Fruit fly (Drosophila melanogaster) whole organism, embryonic: ENCODE data around the gene yin.

ENCODE experiments used
- Adf1 ChIP-seq: fragments of 200-800 bp; sonication (Bioruptor generic); IDR thresholded peaks from 2 replicates; pipeline ENCODE4 v1.3.6; 2022; ENCODE audit warnings: missing biosample characterization, missing genetic modification characterization
- Aef1 ChIP-seq: fragments of 200-800 bp; sonication (Bioruptor generic); IDR thresholded peaks from 3 replicates; pipeline ENCODE4 v1.3.6; 2022; ENCODE audit warnings: missing biosample characterization, missing genetic modification characterization
- B-H2 ChIP-seq: fragments of 200-800 bp; sonication (Bioruptor generic); optimal IDR thresholded peaks from 2 replicates; lab custom pipeline; 2018; ENCODE audit warnings: missing biosample characterization, mild to moderate bottlenecking, missing genetic modification characterization
- CG10565 ChIP-seq: fragments of 200-800 bp; sonication (Bioruptor generic); optimal IDR thresholded peaks from 3 replicates; lab custom pipeline; 2016; ENCODE audit warnings: missing biosample characterization, mild to moderate bottlenecking, missing genetic modification characterization
- CG11093 ChIP-seq: fragments of 200-800 bp; sonication (Bioruptor generic); IDR thresholded peaks from 3 replicates; pipeline ENCODE4 v1.3.6; 2022; ENCODE audit warnings: missing biosample characterization, missing genetic modification characterization
- CG11560 ChIP-seq: fragments of 200-800 bp; sonication (Bioruptor generic); IDR thresholded peaks from 3 replicates; pipeline ENCODE4 v1.3.6; 2022; ENCODE audit warnings: missing biosample characterization, missing genetic modification characterization
- CG13123 ChIP-seq: fragments of 200-800 bp; sonication (Bioruptor generic); optimal IDR thresholded peaks from 2 replicates; lab custom pipeline; 2016; ENCODE audit warnings: missing biosample characterization, missing genetic modification characterization
- CG13296 ChIP-seq: fragments of 200-800 bp; sonication (Bioruptor generic); optimal IDR thresholded peaks from 3 replicates; lab custom pipeline; 2018; ENCODE audit warnings: missing biosample characterization, mild to moderate bottlenecking, missing genetic modification characterization
- CG14710 ChIP-seq: fragments of 200-800 bp; sonication (Bioruptor generic); optimal IDR thresholded peaks from 3 replicates; lab custom pipeline; 2019; ENCODE audit warnings: missing biosample characterization, mild to moderate bottlenecking, missing genetic modification characterization, moderate library complexity
- CG1602 ChIP-seq: fragments of 200-800 bp; sonication (Bioruptor generic); optimal IDR thresholded peaks from 3 replicates; lab custom pipeline; 2016; ENCODE audit warnings: missing biosample characterization, missing genetic modification characterization
- CG17829 ChIP-seq: fragments of 200-800 bp; optimal IDR thresholded peaks from 2 replicates; lab custom pipeline; 2019; ENCODE audit warnings: missing biosample characterization, mild to moderate bottlenecking, missing genetic modification characterization, moderate library complexity
- CG34422 ChIP-seq: fragments of 200-800 bp; sonication (Bioruptor generic); IDR thresholded peaks from 3 replicates; pipeline ENCODE4 v1.3.6; 2022; ENCODE audit warnings: missing biosample characterization, missing genetic modification characterization
- CG3847 ChIP-seq: fragments of 200-800 bp; sonication (Bioruptor generic); IDR thresholded peaks from 2 replicates; pipeline ENCODE4 v1.3.6; 2022; ENCODE audit warnings: missing biosample characterization, missing genetic modification characterization
- CG3995 ChIP-seq: fragments of 200-800 bp; sonication (Bioruptor generic); optimal IDR thresholded peaks from 3 replicates; lab custom pipeline; 2016; ENCODE audit warnings: missing biosample characterization, missing genetic modification characterization
- CG4820 ChIP-seq: fragments of 200-800 bp; sonication (Bioruptor generic); optimal IDR thresholded peaks from 3 replicates; lab custom pipeline; 2016; ENCODE audit warnings: missing biosample characterization, missing genetic modification characterization
- CG6854 ChIP-seq: fragments of 200-800 bp; sonication (Bioruptor generic); optimal IDR thresholded peaks from 3 replicates; lab custom pipeline; 2017; ENCODE audit warnings: missing biosample characterization, mild to moderate bottlenecking, missing genetic modification characterization
- CG8765 ChIP-seq: fragments of 200-800 bp; sonication (Bioruptor generic); IDR thresholded peaks from 2 replicates; pipeline ENCODE4 v1.3.6; 2022; ENCODE audit warnings: missing biosample characterization, missing genetic modification characterization
- CkIIα-i1 ChIP-seq: fragments of 200-800 bp; sonication (Bioruptor generic); IDR thresholded peaks from 2 replicates; pipeline ENCODE4 v1.3.6; 2022; ENCODE audit warnings: missing biosample characterization, missing genetic modification characterization
- Dip2 ChIP-seq: fragments of 200-800 bp; sonication (Bioruptor generic); IDR thresholded peaks from 2 replicates; pipeline ENCODE4 v1.3.6; 2022; ENCODE audit warnings: missing biosample characterization, missing genetic modification characterization
- Dp ChIP-seq: fragments of 200-800 bp; sonication (Bioruptor generic); optimal IDR thresholded peaks from 2 replicates; lab custom pipeline; 2018; ENCODE audit warnings: missing biosample characterization, mild to moderate bottlenecking, missing genetic modification characterization, moderate library complexity
- ERR ChIP-seq: fragments of 200-800 bp; sonication (Bioruptor generic); optimal IDR thresholded peaks from 2 replicates; lab custom pipeline; 2016; ENCODE audit warnings: missing biosample characterization, missing genetic modification characterization
- H2.0 ChIP-seq: fragments of 200-800 bp; sonication (Bioruptor generic); IDR thresholded peaks from 2 replicates; pipeline ENCODE4 v1.3.6; 2022; ENCODE audit warnings: missing biosample characterization, missing genetic modification characterization
- Lhr ChIP-seq: fragments of 200-800 bp; sonication (Bioruptor generic); optimal IDR thresholded peaks from 3 replicates; lab custom pipeline; 2017; ENCODE audit warnings: mild to moderate bottlenecking, missing biosample characterization, missing genetic modification reagents, missing genetic modification characterization
- Lim3 ChIP-seq: fragments of 200-800 bp; sonication (Bioruptor generic); IDR thresholded peaks from 2 replicates; pipeline ENCODE4 v1.3.6; 2022; ENCODE audit warnings: missing biosample characterization, missing genetic modification characterization
- Optix ChIP-seq: fragments of 200-800 bp; sonication (Bioruptor generic); IDR thresholded peaks from 3 replicates; pipeline ENCODE4 v1.3.6; 2022; ENCODE audit warnings: missing biosample characterization, missing genetic modification characterization
- Poxn ChIP-seq: fragments of 200-800 bp; sonication (Bioruptor generic); IDR thresholded peaks from 2 replicates; pipeline ENCODE4 v1.3.6; 2022; ENCODE audit warnings: missing biosample characterization, missing genetic modification characterization
- bbx ChIP-seq: fragments of 200-800 bp; sonication (Bioruptor generic); IDR thresholded peaks from 2 replicates; pipeline ENCODE4 v1.3.6; 2022; ENCODE audit warnings: missing biosample characterization, missing genetic modification characterization; ENCODE audit not compliant: partially characterized antibody
- br ChIP-seq: fragments of >200 bp; optimal IDR thresholded peaks from 2 replicates; lab custom pipeline; 2017
- fd3F ChIP-seq: fragments of 200-800 bp; sonication (Bioruptor generic); optimal IDR thresholded peaks from 2 replicates; lab custom pipeline; 2018; ENCODE audit warnings: missing biosample characterization, mild to moderate bottlenecking, missing genetic modification characterization, moderate library complexity
- jing ChIP-seq: fragments of 200-800 bp; sonication (Bioruptor generic); optimal IDR thresholded peaks from 2 replicates; lab custom pipeline; 2018; ENCODE audit warnings: missing biosample characterization, mild to moderate bottlenecking, missing genetic modification characterization
- ken ChIP-seq: fragments of 200-800 bp; sonication (Bioruptor generic); IDR thresholded peaks from 3 replicates; pipeline ENCODE4 v1.3.6; 2022; ENCODE audit warnings: missing biosample characterization, missing genetic modification characterization
- salm ChIP-seq: fragments of 200-800 bp; sonication (Bioruptor generic); optimal IDR thresholded peaks from 2 replicates; lab custom pipeline; 2018; ENCODE audit warnings: missing biosample characterization, mild to moderate bottlenecking, missing genetic modification characterization
- sc ChIP-seq, 3 experiments: fragments of >200 bp in 2 of 3; fragments of 200-800 bp in 1 of 3; sonication (Bioruptor generic) in 1 of 3; optimal IDR thresholded peaks; 2 replicates in 2 of 3; 3 replicates in 1 of 3; lab custom pipeline; 2017; ENCODE audit warnings: mild to moderate bottlenecking in 1 of 3, missing biosample characterization in 1 of 3, missing genetic modification characterization in 1 of 3, missing genetic modification reagents in 1 of 3
- schlank ChIP-seq: fragments of 200-800 bp; sonication (Bioruptor generic); optimal IDR thresholded peaks from 2 replicates; lab custom pipeline; 2018; ENCODE audit warnings: missing biosample characterization, mild to moderate bottlenecking, missing genetic modification characterization
- sens ChIP-seq: fragments of 200-800 bp; sonication (Bioruptor generic); peaks from one replicate; lab custom pipeline; 2016; ENCODE audit warnings: missing biosample characterization, missing genetic modification characterization
- sim ChIP-seq: fragments of 200-800 bp; sonication (Bioruptor generic); IDR thresholded peaks from 2 replicates; pipeline ENCODE4 v1.3.6; 2022; ENCODE audit warnings: missing biosample characterization, missing genetic modification characterization
- sima ChIP-seq: fragments of 200-800 bp; sonication (Bioruptor generic); optimal IDR thresholded peaks from 2 replicates; lab custom pipeline; 2016; ENCODE audit warnings: missing biosample characterization, missing genetic modification characterization
- sug ChIP-seq: fragments of 200-800 bp; optimal IDR thresholded peaks from 2 replicates; lab custom pipeline; 2019; ENCODE audit warnings: missing biosample characterization, mild to moderate bottlenecking, missing genetic modification characterization, moderate library complexity
- zfh2 ChIP-seq: fragments of 200-800 bp; sonication (Bioruptor generic); optimal IDR thresholded peaks from 2 replicates; lab custom pipeline; 2016; ENCODE audit warnings: missing biosample characterization, missing genetic modification characterization

Gene yin

dm6 chrX:3868456-3869023 lies 3.2 kb downstream of the yin start, which contains the start of gene CG2930 (continued):
- TF ChIP-seq Optix (GFP tag; lab: Robert Waterston, UW) = peak; percentile 90
- peak; percentile 76 for TF ChIP-seq CG17829 (tag; lab: Kevin White, UChicago)
- peak; percentile 66 for TF ChIP-seq CG13123 (GFP tag; lab: Kevin White, UChicago)
- peak; percentile 35 for TF ChIP-seq CG10565 (GFP tag; lab: Kevin White, UChicago)
- TF ChIP-seq Adf1 = no peak
- no peak for TF ChIP-seq B-H2 (GFP tag; lab: Kevin White, UChicago)
- TF ChIP-seq Dp (GFP tag; lab: Kevin White, UChicago) = no peak
- peak; percentile 57; the same call in 1 of the 2 replicates for TF ChIP-seq CG8765
- no peak for TF ChIP-seq CG11560 (tag; lab: Robert Waterston, UW)
- TF ChIP-seq Aef1 (GFP tag; lab: Robert Waterston, UW) = peak; percentile 74
- 0 out of 2 replicates have a peak, but pooled peaks have one; percentile 53 for TF ChIP-seq CkIIα-i1 (GFP tag; lab: Robert Waterston, UW)
- peak; percentile 62; the same call in 1 of the 2 replicates for TF ChIP-seq Lim3 (GFP tag; lab: Robert Waterston, UW)
- TF ChIP-seq ken (GFP tag; lab: Robert Waterston, UW) = peak; percentile 90
- TF ChIP-seq CG6854 (GFP tag; lab: Kevin White, UChicago) = peak; percentile 52
- 0 out of 2 replicates have a peak, but pooled peaks have one; percentile 13 for TF ChIP-seq bbx (GFP tag; lab: Robert Waterston, UW)
- TF ChIP-seq Poxn = no peak
- no peak for TF ChIP-seq sc (optimal IDR thresholded peaks at IDR 0.05; lab: Kevin White, UChicago)
- TF ChIP-seq sc (GFP tag; optimal IDR thresholded peaks at IDR 0.05; lab: Kevin White, UChicago) = peak; percentile 84
- peak; percentile 16 for TF ChIP-seq schlank (tag; lab: Kevin White, UChicago)
- peak; percentile 77; the same call in 2 of the 3 replicates for TF ChIP-seq CG11093 (GFP tag; lab: Robert Waterston, UW)
- TF ChIP-seq Lhr = peak; percentile 63
- peak; percentile 83 for TF ChIP-seq CG1602
- no peak for TF ChIP-seq br (lab: Kevin White, UChicago)
- TF ChIP-seq salm (tag; lab: Kevin White, UChicago) = peak; percentile 78
- TF ChIP-seq CG34422 (GFP tag; lab: Robert Waterston, UW) = peak; percentile 92
- no peak for TF ChIP-seq zfh2
- peak; percentile 55 for TF ChIP-seq CG13296 (GFP tag; lab: Kevin White, UChicago)
- TF ChIP-seq H2.0 (GFP tag; lab: Robert Waterston, UW) = peak; percentile 87
- TF ChIP-seq sima (GFP tag; lab: Kevin White, UChicago) = peak; percentile 31
- TF ChIP-seq sug (tag; lab: Kevin White, UChicago) = no peak
- peak; percentile 38 for TF ChIP-seq fd3F
- peak; percentile 86 for TF ChIP-seq CG4820 (GFP tag; lab: Kevin White, UChicago)
- TF ChIP-seq Dip2 (GFP tag; lab: Robert Waterston, UW) = no peak
- no peak for TF ChIP-seq CG3995 (GFP tag; lab: Kevin White, UChicago)
- peak; percentile 82 for TF ChIP-seq sim
- TF ChIP-seq CG14710 (tag; lab: Kevin White, UChicago) = peak; percentile 69
- peak; percentile 58 for TF ChIP-seq CG3847 (GFP tag; lab: Robert Waterston, UW)
- peak; percentile 56 for TF ChIP-seq ERR (GFP tag; lab: Kevin White, UChicago)

- TF ChIP-seq sens (GFP tag; lab: Kevin White, UChicago) = peak; percentile 20
- no peak for TF ChIP-seq jing (GFP tag; lab: Kevin White, UChicago)
These were observed 4.0 kb downstream of the yin start for dm6 chrX:3867782-3868181.
